Fruit fly (Drosophila melanogaster) whole organism, embryonic: ENCODE measurements around the gene CG6287.
A peak's percentile ranks its signal among the peaks of the same experiment; 100 is the strongest.

ENCODE experiments used
- ATbp ChIP-seq: fragments of 200-800 bp; sonication (Bioruptor generic); optimal IDR thresholded peaks from 2 replicates; lab custom pipeline; 2017; ENCODE audit warnings: missing biosample characterization, mild to moderate bottlenecking, missing genetic modification characterization, missing genetic modification reagents
- Bgb ChIP-seq: fragments of 200-800 bp; sonication (Bioruptor generic); IDR thresholded peaks from 2 replicates; pipeline ENCODE4 v1.3.6; 2022; ENCODE audit warnings: missing biosample characterization, missing genetic modification characterization; ENCODE audit not compliant: partially characterized antibody
- Blimp-1 ChIP-seq: fragments of 200-800 bp; sonication (Bioruptor generic); optimal IDR thresholded peaks from 3 replicates; lab custom pipeline; 2018; ENCODE audit warnings: missing biosample characterization, missing genetic modification characterization, mild to moderate bottlenecking, moderate library complexity, missing genetic modification reagents
- CG10959 ChIP-seq: fragments of 200-800 bp; sonication (Bioruptor generic); IDR thresholded peaks from 2 replicates; pipeline ENCODE4 v1.3.6; 2022; ENCODE audit warnings: missing biosample characterization, missing genetic modification characterization
- CG11696 ChIP-seq: fragments of 200-800 bp; sonication (Bioruptor generic); IDR thresholded peaks from 2 replicates; pipeline ENCODE4 v1.3.6; 2022; ENCODE audit warnings: missing biosample characterization, missing genetic modification characterization
- CG12391 ChIP-seq: fragments of 200-800 bp; sonication (Bioruptor generic); optimal IDR thresholded peaks from 3 replicates; lab custom pipeline; 2018; ENCODE audit warnings: missing biosample characterization, mild to moderate bottlenecking, missing genetic modification characterization, moderate library complexity
- CG14014 ChIP-seq: fragments of 200-800 bp; sonication (Bioruptor generic); IDR thresholded peaks from 2 replicates; pipeline ENCODE4 v1.3.6; 2022; ENCODE audit warnings: missing biosample characterization, missing genetic modification characterization
- CG1529 ChIP-seq: fragments of 200-800 bp; sonication (Bioruptor generic); optimal IDR thresholded peaks from 3 replicates; lab custom pipeline; 2018; ENCODE audit warnings: missing biosample characterization, missing genetic modification characterization
- CG17186 ChIP-seq: fragments of 200-800 bp; sonication (Bioruptor generic); optimal IDR thresholded peaks from 3 replicates; lab custom pipeline; 2017; ENCODE audit warnings: missing biosample characterization, missing genetic modification reagents, missing genetic modification characterization
- CG2116 ChIP-seq: fragments of 200-800 bp; sonication (Bioruptor generic); optimal IDR thresholded peaks from 3 replicates; lab custom pipeline; 2018; ENCODE audit warnings: missing biosample characterization, mild to moderate bottlenecking, missing genetic modification characterization
- CG2199 ChIP-seq: fragments of 200-800 bp; sonication (Bioruptor generic); IDR thresholded peaks from 3 replicates; pipeline ENCODE4 v1.3.6; 2022; ENCODE audit warnings: missing biosample characterization, missing genetic modification characterization
- CG30431 ChIP-seq: fragments of 200-800 bp; sonication (Bioruptor generic); optimal IDR thresholded peaks from 2 replicates; lab custom pipeline; 2017; ENCODE audit warnings: missing biosample characterization, missing genetic modification characterization
- CG4360 ChIP-seq: fragments of 200-800 bp; sonication (Bioruptor generic); IDR thresholded peaks from 2 replicates; pipeline ENCODE4 v1.3.6; 2022; ENCODE audit warnings: missing biosample characterization, missing genetic modification characterization
- CG6813 ChIP-seq: fragments of 200-800 bp; sonication (Bioruptor generic); optimal IDR thresholded peaks from 2 replicates; lab custom pipeline; 2017; ENCODE audit warnings: missing biosample characterization, missing genetic modification characterization, mild to moderate bottlenecking, moderate library complexity, missing genetic modification reagents
- CG7271 ChIP-seq: fragments of 200-800 bp; sonication (Bioruptor generic); optimal IDR thresholded peaks from 2 replicates; lab custom pipeline; 2018; ENCODE audit warnings: missing biosample characterization, mild to moderate bottlenecking, missing genetic modification characterization, moderate library complexity
- CG7786 ChIP-seq: fragments of 200-800 bp; sonication (Bioruptor generic); optimal IDR thresholded peaks from 2 replicates; lab custom pipeline; 2016; ENCODE audit warnings: missing biosample characterization, missing genetic modification characterization
- CG7963 ChIP-seq: fragments of 200-800 bp; sonication (Bioruptor generic); IDR thresholded peaks from 3 replicates; pipeline ENCODE4 v1.3.6; 2022; ENCODE audit warnings: missing biosample characterization, missing genetic modification characterization; ENCODE audit not compliant: partially characterized antibody
- CG8089 ChIP-seq: fragments of 200-800 bp; sonication (Bioruptor generic); optimal IDR thresholded peaks from 3 replicates; lab custom pipeline; 2016; ENCODE audit warnings: missing biosample characterization, missing genetic modification characterization
- CG8924 ChIP-seq: fragments of 200-800 bp; optimal IDR thresholded peaks from 3 replicates; lab custom pipeline; 2019; ENCODE audit warnings: missing biosample characterization, mild to moderate bottlenecking, missing genetic modification characterization, moderate library complexity
- CG9437 ChIP-seq: fragments of 200-800 bp; sonication (Bioruptor generic); optimal IDR thresholded peaks from 2 replicates; lab custom pipeline; 2018; ENCODE audit warnings: missing biosample characterization, mild to moderate bottlenecking, missing genetic modification characterization
- Dad ChIP-seq: fragments of 200-800 bp; sonication (Bioruptor generic); optimal IDR thresholded peaks from 3 replicates; lab custom pipeline; 2016; ENCODE audit warnings: missing biosample characterization, missing genetic modification characterization
- Doc2 ChIP-seq: fragments of 200-800 bp; sonication (Bioruptor generic); IDR thresholded peaks from 2 replicates; pipeline ENCODE4 v1.3.6; 2022; ENCODE audit warnings: missing biosample characterization, missing genetic modification characterization
- Drgx ChIP-seq: fragments of 200-800 bp; sonication (Bioruptor generic); IDR thresholded peaks from 2 replicates; pipeline ENCODE4 v1.3.6; 2022; ENCODE audit warnings: missing biosample characterization, missing genetic modification characterization
- E2f1 ChIP-seq: fragments of 200-800 bp; sonication (Bioruptor generic); IDR thresholded peaks from 2 replicates; pipeline ENCODE4 v1.3.6; 2022; ENCODE audit warnings: missing biosample characterization, missing genetic modification characterization
- Gug ChIP-seq: fragments of 200-800 bp; sonication (Bioruptor generic); IDR thresholded peaks from 4 replicates; pipeline ENCODE4 v1.3.6; 2022; ENCODE audit warnings: missing biosample characterization, missing genetic modification characterization
- Hr3 ChIP-seq: fragments of 200-800 bp; sonication (Bioruptor generic); optimal IDR thresholded peaks from 3 replicates; lab custom pipeline; 2016; ENCODE audit warnings: missing biosample characterization, missing genetic modification characterization
- Hr39 ChIP-seq: fragments of >200 bp; optimal IDR thresholded peaks from 2 replicates; lab custom pipeline; 2017
- Hr78 ChIP-seq, 2 experiments: fragments of 200-800 bp in 1 of 2; fragments of >200 bp in 1 of 2; sonication (Bioruptor generic) in 1 of 2; optimal IDR thresholded peaks; 2 replicates each; lab custom pipeline; 2017 to 2019; ENCODE audit warnings: missing biosample characterization in 2 of 2, missing genetic modification characterization in 2 of 2, mild to moderate bottlenecking in 1 of 2, moderate library complexity in 1 of 2
- Oli ChIP-seq: fragments of 200-800 bp; sonication (Bioruptor generic); optimal IDR thresholded peaks from 2 replicates; lab custom pipeline; 2018; ENCODE audit warnings: missing biosample characterization, mild to moderate bottlenecking, missing genetic modification characterization, moderate library complexity
- Ptx1 ChIP-seq: fragments of 200-800 bp; sonication (Bioruptor generic); IDR thresholded peaks from 2 replicates; pipeline ENCODE4 v1.3.6; 2022; ENCODE audit warnings: missing biosample characterization, missing genetic modification characterization
- Ravus ChIP-seq: fragments of 200-800 bp; sonication (Bioruptor generic); IDR thresholded peaks from 2 replicates; pipeline ENCODE4 v1.3.6; 2022; ENCODE audit warnings: missing biosample characterization, missing genetic modification characterization
- Scr ChIP-seq: fragments of 200-800 bp; sonication (Bioruptor generic); IDR thresholded peaks from 2 replicates; pipeline ENCODE4 v1.3.6; 2022; ENCODE audit warnings: missing biosample characterization, missing genetic modification characterization; ENCODE audit not compliant: partially characterized antibody
- Sry-β ChIP-seq: fragments of 200-800 bp; sonication (Bioruptor generic); optimal IDR thresholded peaks from 2 replicates; lab custom pipeline; 2018; ENCODE audit warnings: missing biosample characterization, mild to moderate bottlenecking, missing genetic modification characterization, moderate library complexity
- Trl ChIP-seq, 3 experiments: fragments of >200 bp in 2 of 3; fragments of 200-800 bp in 1 of 3; sonication (Bioruptor generic) in 1 of 3; optimal IDR thresholded peaks; 2 replicates in 1 of 3; 3 replicates in 2 of 3; lab custom pipeline; 2016 to 2017; ENCODE audit warnings: missing biosample characterization in 1 of 3, missing genetic modification characterization in 1 of 3
- YL-1 ChIP-seq: fragments of 200-800 bp; sonication (Bioruptor generic); optimal IDR thresholded peaks from 3 replicates; lab custom pipeline; 2017; ENCODE audit warnings: missing biosample characterization, mild to moderate bottlenecking, missing genetic modification characterization
- bbx ChIP-seq: fragments of 200-800 bp; sonication (Bioruptor generic); IDR thresholded peaks from 2 replicates; pipeline ENCODE4 v1.3.6; 2022; ENCODE audit warnings: missing biosample characterization, missing genetic modification characterization; ENCODE audit not compliant: partially characterized antibody
- chm ChIP-seq: fragments of 200-800 bp; sonication (Bioruptor generic); IDR thresholded peaks from 2 replicates; pipeline ENCODE4 v1.3.6; 2022; ENCODE audit warnings: missing biosample characterization, missing genetic modification characterization
- chn ChIP-seq: fragments of 200-800 bp; sonication (Bioruptor generic); optimal IDR thresholded peaks from 2 replicates; lab custom pipeline; 2016; ENCODE audit warnings: missing biosample characterization, missing genetic modification characterization
- croc ChIP-seq: fragments of 200-800 bp; sonication (Bioruptor generic); conservative IDR thresholded peaks from 3 replicates; pipeline ENCODE4 v1.3.6; 2022; ENCODE audit warnings: missing biosample characterization, missing genetic modification characterization
- dm ChIP-seq: fragments of 200-800 bp; sonication (Bioruptor generic); optimal IDR thresholded peaks from 3 replicates; lab custom pipeline; 2016; ENCODE audit warnings: missing biosample characterization, missing genetic modification characterization
- emc ChIP-seq: fragments of 200-800 bp; sonication (Bioruptor generic); optimal IDR thresholded peaks from 2 replicates; lab custom pipeline; 2016; ENCODE audit warnings: missing biosample characterization, missing genetic modification characterization
- eyg ChIP-seq: fragments of 200-800 bp; sonication (Bioruptor generic); optimal IDR thresholded peaks from 3 replicates; lab custom pipeline; 2016; ENCODE audit warnings: missing biosample characterization, missing genetic modification characterization
- gfzf ChIP-seq: fragments of 200-800 bp; sonication (Bioruptor generic); optimal IDR thresholded peaks from 2 replicates; lab custom pipeline; 2016; ENCODE audit warnings: missing biosample characterization, mild to moderate bottlenecking, missing genetic modification characterization, moderate library complexity
- grn ChIP-seq: fragments of 200-800 bp; sonication (Bioruptor generic); optimal IDR thresholded peaks from 3 replicates; lab custom pipeline; 2017; ENCODE audit warnings: missing biosample characterization, missing genetic modification characterization
- jigr1 ChIP-seq: fragments of 200-800 bp; sonication (Bioruptor generic); IDR thresholded peaks from 3 replicates; pipeline ENCODE4 v1.3.6; 2022; ENCODE audit warnings: missing biosample characterization, missing genetic modification characterization
- p53 ChIP-seq: fragments of 200-800 bp; sonication (Bioruptor generic); optimal IDR thresholded peaks from 2 replicates; lab custom pipeline; 2016; ENCODE audit warnings: missing biosample characterization, missing genetic modification characterization
- pb ChIP-seq: fragments of 200-800 bp; sonication (Bioruptor generic); optimal IDR thresholded peaks from 3 replicates; lab custom pipeline; 2016; ENCODE audit warnings: missing biosample characterization, missing genetic modification characterization
- peb ChIP-seq: fragments of 200-800 bp; sonication (Bioruptor generic); IDR thresholded peaks from 2 replicates; pipeline ENCODE4 v1.3.6; 2022; ENCODE audit warnings: missing biosample characterization, missing genetic modification characterization
- so ChIP-seq: fragments of 200-800 bp; sonication (Bioruptor generic); IDR thresholded peaks from 3 replicates; pipeline ENCODE4 v1.3.6; 2022; ENCODE audit warnings: missing biosample characterization, missing genetic modification characterization

CG6287 gene

dm6 chr2L:11130151-11131008 is 25.1 kb downstream of the CG6287 start, which contains the start of the genes RfC38 and CG4751 (continued):
- TF ChIP-seq grn (GFP tag; lab: Kevin White, UChicago) (no peak), CG12391 (tag; lab: Kevin White, UChicago) (peak; percentile 68), CG30431 (no peak), E2f1 (GFP tag; lab: Robert Waterston, UW) (0 out of 2 replicates have a peak, but pooled peaks have one; percentile 20), Sry-β (peak; percentile 5), CG9437 (GFP tag; lab: Kevin White, UChicago) (no peak), CG11696 (GFP tag; lab: Robert Waterston, UW) (no peak), CG6813 (GFP tag; lab: Kevin White, UChicago) (no peak), CG2199 (no peak), eyg (no peak), CG8089 (GFP tag; lab: Kevin White, UChicago) (no peak), pb (GFP tag; lab: Kevin White, UChicago) (peak; percentile 4), chm (GFP tag; lab: Robert Waterston, UW) (0 out of 2 replicates have a peak, but pooled peaks have one; percentile 14), Hr3 (GFP tag; lab: Kevin White, UChicago) (peak; percentile 18), dm (GFP tag; lab: Kevin White, UChicago) (no peak), Bgb (peak; percentile 67), ATbp (no peak), CG7963 (GFP tag; lab: Robert Waterston, UW) (0 out of 3 replicates have a peak, but pooled peaks have one; percentile 35), CG2116 (GFP tag; lab: Kevin White, UChicago) (peak; percentile 73), CG10959 (no peak), emc (GFP tag; lab: Kevin White, UChicago) (no peak), CG8924 (tag; lab: Kevin White, UChicago) (peak; percentile 1), Scr (GFP tag; lab: Robert Waterston, UW) (peak; percentile 72), Gug (GFP tag; lab: Robert Waterston, UW) (no peak), p53 (GFP tag; lab: Kevin White, UChicago) (peak; percentile 19), CG7786 (GFP tag; lab: Kevin White, UChicago) (no peak), Doc2 (GFP tag; lab: Robert Waterston, UW) (no peak)

- TF ChIP-seq jigr1 (GFP tag; lab: Robert Waterston, UW): no peak
- peak; percentile 47; the same call in 2 of the 3 replicates for TF ChIP-seq so (GFP tag; lab: Robert Waterston, UW)
- peak; percentile 51 for TF ChIP-seq Oli (tag; lab: Kevin White, UChicago)
- TF ChIP-seq Blimp-1 (GFP tag; lab: Kevin White, UChicago): no peak
- TF ChIP-seq CG4360: no peak
- peak; percentile 16 for TF ChIP-seq Ravus (GFP tag; lab: Robert Waterston, UW)
- peak; percentile 7 for TF ChIP-seq CG7271 (tag; lab: Kevin White, UChicago)
- no peak for TF ChIP-seq CG1529 (GFP tag; lab: Kevin White, UChicago)
- TF ChIP-seq croc (GFP tag; lab: Robert Waterston, UW): peak; percentile 20; the same call in 1 of the 3 replicates
- TF ChIP-seq E2f1 (GFP tag; lab: Robert Waterston, UW): peak; percentile 68
- no peak for TF ChIP-seq Trl (optimal IDR thresholded peaks at IDR 0.05; lab: Kevin White, UChicago)
- TF ChIP-seq Trl (GFP tag; optimal IDR thresholded peaks at IDR 0.05; lab: Kevin White, UChicago): peak; percentile 91
- TF ChIP-seq chn: peak; percentile 85
- TF ChIP-seq Hr39 (lab: Kevin White, UChicago): no peak
- TF ChIP-seq bbx (GFP tag; lab: Robert Waterston, UW): no peak; the same call in 1 of the 2 replicates
- peak; percentile 81 for TF ChIP-seq gfzf (GFP tag; lab: Kevin White, UChicago)
- TF ChIP-seq Ptx1 (GFP tag; lab: Robert Waterston, UW): peak; percentile 74
- peak; percentile 75 for TF ChIP-seq CG14014 (GFP tag; lab: Robert Waterston, UW)
- TF ChIP-seq Drgx (GFP tag; lab: Robert Waterston, UW): peak; percentile 71
- peak; percentile 69 for TF ChIP-seq CG17186
- TF ChIP-seq peb (GFP tag; lab: Robert Waterston, UW): no peak; the same call in 1 of the 2 replicates
- TF ChIP-seq Dad (GFP tag; lab: Kevin White, UChicago): peak; percentile 79
- no peak for TF ChIP-seq Hr78 (GFP tag; optimal IDR thresholded peaks at IDR 0.05; lab: Kevin White, UChicago)
- TF ChIP-seq YL-1 (GFP tag; lab: Kevin White, UChicago): peak; percentile 84
These were observed 32.0 kb downstream of the CG6287 start, which contains the start of the genes Csl4 and Nup160 for dm6 chr2L:11123499-11123898. Gene Csl4 (minus strand): TSS chr2L:11123567. Gene Nup160 (plus strand): TSS chr2L:11123777.
